ENCODE assay signal across 2 fruit fly cellular contexts in genomic region chr3L:10793889-10794478, dm6.
TF ChIP-seq lines count a peak whose summit lies in the region.

No protein-coding gene starts in this region.

TF ChIP-seq in whole organism, embryonic, 481 proteins besides CTCF, POLR2A, EP300 and RAD21 (continued from another document and continues in another):
- no peak for TF ChIP-seq hb (GFP tag; IDR thresholded peaks at IDR 0.05; lab: Robert Waterston, UW; ENCODE audit: partially characterized antibody)
- TF ChIP-seq pzg (GFP tag; optimal IDR thresholded peaks at IDR 0.05; lab: Kevin White, UChicago) = no peak
- no peak for TF ChIP-seq Bdp1 (GFP tag; optimal IDR thresholded peaks at IDR 0.05; lab: Kevin White, UChicago)
- TF ChIP-seq HmgZ (tag; optimal IDR thresholded peaks at IDR 0.05; lab: Kevin White, UChicago) = no peak
- no peak for TF ChIP-seq slp2 (GFP tag; optimal IDR thresholded peaks at IDR 0.05; lab: Kevin White, UChicago)
- TF ChIP-seq gcm (GFP tag; optimal IDR thresholded peaks at IDR 0.05; lab: Kevin White, UChicago) = no peak
- TF ChIP-seq CG4730 (GFP tag; IDR thresholded peaks at IDR 0.05; lab: Robert Waterston, UW) = 0 out of 2 replicates have a peak, but pooled peaks have one; percentile 26
- no peak for TF ChIP-seq ash1 (GFP tag; optimal IDR thresholded peaks at IDR 0.05; lab: Kevin White, UChicago)
- no peak for TF ChIP-seq ttk (GFP tag; IDR thresholded peaks at IDR 0.05; lab: Robert Waterston, UW)
- no peak for TF ChIP-seq Tbp (GFP tag; optimal IDR thresholded peaks at IDR 0.05; lab: Kevin White, UChicago)
- no peak for TF ChIP-seq en (GFP tag; optimal IDR thresholded peaks at IDR 0.05; lab: Kevin White, UChicago)
- TF ChIP-seq salm (tag; optimal IDR thresholded peaks at IDR 0.05; lab: Kevin White, UChicago) = no peak
- no peak for TF ChIP-seq CG13424 (tag; optimal IDR thresholded peaks at IDR 0.05; lab: Kevin White, UChicago)
- no peak for TF ChIP-seq E2f2 (GFP tag; IDR thresholded peaks at IDR 0.05; lab: Robert Waterston, UW)
- TF ChIP-seq CG7372 (GFP tag; IDR thresholded peaks at IDR 0.05; lab: Robert Waterston, UW) = no peak
- no peak for TF ChIP-seq CG9797 (GFP tag; optimal IDR thresholded peaks at IDR 0.05; lab: Kevin White, UChicago)
- TF ChIP-seq row (GFP tag; IDR thresholded peaks at IDR 0.05; lab: Robert Waterston, UW) = no peak
- no peak for TF ChIP-seq CG33557 (GFP tag; optimal IDR thresholded peaks at IDR 0.05; lab: Kevin White, UChicago)
- no peak for TF ChIP-seq CG12942 (GFP tag; optimal IDR thresholded peaks at IDR 0.05; lab: Kevin White, UChicago)
- no peak for TF ChIP-seq CG11723 (GFP tag; optimal IDR thresholded peaks at IDR 0.05; lab: Kevin White, UChicago)
- peak; percentile 2 for TF ChIP-seq CG2678 (tag; optimal IDR thresholded peaks at IDR 0.05; lab: Kevin White, UChicago)
- no peak for TF ChIP-seq Ravus (GFP tag; IDR thresholded peaks at IDR 0.05; lab: Robert Waterston, UW)
- no peak for TF ChIP-seq crc (GFP tag; optimal IDR thresholded peaks at IDR 0.05; lab: Kevin White, UChicago)
- TF ChIP-seq Gsc (GFP tag; IDR thresholded peaks at IDR 0.05; lab: Robert Waterston, UW) = no peak
- TF ChIP-seq ham (GFP tag; IDR thresholded peaks at IDR 0.05; lab: Robert Waterston, UW) = no peak
- TF ChIP-seq peb (GFP tag; IDR thresholded peaks at IDR 0.05; lab: Robert Waterston, UW) = no peak
- TF ChIP-seq CG14965 (GFP tag; optimal IDR thresholded peaks at IDR 0.05; lab: Kevin White, UChicago; ENCODE audit: borderline replicate concordance) = no peak
- TF ChIP-seq Max (GFP tag; optimal IDR thresholded peaks at IDR 0.05; lab: Kevin White, UChicago) = no peak
- TF ChIP-seq CG12104 (GFP tag; optimal IDR thresholded peaks at IDR 0.05; lab: Kevin White, UChicago) = no peak
- TF ChIP-seq CG11456 (GFP tag; IDR thresholded peaks at IDR 0.05; lab: Robert Waterston, UW) = no peak
- peak in 1 of 2 experiments; percentile 41 for TF ChIP-seq bsh (GFP tag; optimal IDR thresholded peaks at IDR 0.05; lab: Kevin White, UChicago)
- no peak for TF ChIP-seq Optix (GFP tag; IDR thresholded peaks at IDR 0.05; lab: Robert Waterston, UW)
- TF ChIP-seq lbe (GFP tag; optimal IDR thresholded peaks at IDR 0.05; lab: Kevin White, UChicago) = peak; percentile 4
- no peak for TF ChIP-seq disco-r (GFP tag; optimal IDR thresholded peaks at IDR 0.05; lab: Kevin White, UChicago)
- no peak for TF ChIP-seq cas (GFP tag; IDR thresholded peaks at IDR 0.05; lab: Robert Waterston, UW)
- no peak for TF ChIP-seq Poxn (GFP tag; IDR thresholded peaks at IDR 0.05; lab: Robert Waterston, UW)
- TF ChIP-seq CG10979 (tag; optimal IDR thresholded peaks at IDR 0.05; lab: Kevin White, UChicago) = peak; percentile 17
- TF ChIP-seq Hr51 (GFP tag; optimal IDR thresholded peaks at IDR 0.05; lab: Kevin White, UChicago) = peak in 1 of 2 experiments; percentile 30
- TF ChIP-seq MESR4 (GFP tag; optimal IDR thresholded peaks at IDR 0.05; lab: Kevin White, UChicago) = no peak
- TF ChIP-seq Ssrp (tag; optimal IDR thresholded peaks at IDR 0.05; lab: Kevin White, UChicago) = peak; percentile 18
- TF ChIP-seq CG10366 (GFP tag; IDR thresholded peaks at IDR 0.05; lab: Robert Waterston, UW) = no peak
- TF ChIP-seq gfzf (GFP tag; optimal IDR thresholded peaks at IDR 0.05; lab: Kevin White, UChicago) = no peak
- TF ChIP-seq CG1792 (GFP tag; optimal IDR thresholded peaks at IDR 0.05; lab: Kevin White, UChicago) = no peak
- TF ChIP-seq CG9437 (GFP tag; optimal IDR thresholded peaks at IDR 0.05; lab: Kevin White, UChicago) = no peak
- no peak for TF ChIP-seq ind (GFP tag; optimal IDR thresholded peaks at IDR 0.05; lab: Kevin White, UChicago)
- TF ChIP-seq gem (tag; optimal IDR thresholded peaks at IDR 0.05; lab: Kevin White, UChicago) = peak; percentile 53
- TF ChIP-seq cad (GFP tag; optimal IDR thresholded peaks at IDR 0.05; lab: Kevin White, UChicago) = no peak
- TF ChIP-seq CG4360 (GFP tag; IDR thresholded peaks at IDR 0.05; lab: Robert Waterston, UW) = peak; percentile 5; the same call in 1 of the 2 replicates
- no peak for TF ChIP-seq sr (GFP tag; IDR thresholded peaks at IDR 0.05; lab: Robert Waterston, UW)
- peak; percentile 16 for TF ChIP-seq fd96Cb (tag; optimal IDR thresholded peaks at IDR 0.05; lab: Kevin White, UChicago)
- TF ChIP-seq CG7839 (tag; optimal IDR thresholded peaks at IDR 0.05; lab: Kevin White, UChicago) = no peak
- no peak for TF ChIP-seq stwl (tag; optimal IDR thresholded peaks at IDR 0.05; lab: Kevin White, UChicago)
- TF ChIP-seq CG3163 (GFP tag; optimal IDR thresholded peaks at IDR 0.05; lab: Kevin White, UChicago) = no peak
- TF ChIP-seq Sox102F (GFP tag; optimal IDR thresholded peaks at IDR 0.05; lab: Kevin White, UChicago) = peak; percentile 48
- no peak for TF ChIP-seq CG4854 (GFP tag; optimal IDR thresholded peaks at IDR 0.05; lab: Kevin White, UChicago)
- peak; percentile 10 for TF ChIP-seq CG12391 (tag; optimal IDR thresholded peaks at IDR 0.05; lab: Kevin White, UChicago)
- TF ChIP-seq chinmo (GFP tag; IDR thresholded peaks at IDR 0.05; lab: Robert Waterston, UW; ENCODE audit: partially characterized antibody) = no peak
- peak; percentile 43 for TF ChIP-seq sens (GFP tag; lab: Kevin White, UChicago)
- TF ChIP-seq CG30403 (GFP tag; optimal IDR thresholded peaks at IDR 0.05; lab: Kevin White, UChicago) = peak; percentile 10
- TF ChIP-seq CG7271 (tag; optimal IDR thresholded peaks at IDR 0.05; lab: Kevin White, UChicago) = no peak
- no peak for TF ChIP-seq CG9215 (GFP tag; IDR thresholded peaks at IDR 0.05; lab: Robert Waterston, UW)
- TF ChIP-seq CG8290 (GFP tag; optimal IDR thresholded peaks at IDR 0.05; lab: Kevin White, UChicago) = no peak
- TF ChIP-seq CG8290 (tag; optimal IDR thresholded peaks at IDR 0.05; lab: Kevin White, UChicago) = no peak
- no peak for TF ChIP-seq CG34422 (GFP tag; IDR thresholded peaks at IDR 0.05; lab: Robert Waterston, UW)
- no peak for TF ChIP-seq insv (GFP tag; optimal IDR thresholded peaks at IDR 0.05; lab: Kevin White, UChicago)
- no peak for TF ChIP-seq danr (GFP tag; IDR thresholded peaks at IDR 0.05; lab: Robert Waterston, UW)
- no peak for TF ChIP-seq Sry-β (GFP tag; optimal IDR thresholded peaks at IDR 0.05; lab: Kevin White, UChicago)
- TF ChIP-seq CG17568 (GFP tag; optimal IDR thresholded peaks at IDR 0.05; lab: Kevin White, UChicago) = no peak
- TF ChIP-seq Pdp1 (GFP tag; optimal IDR thresholded peaks at IDR 0.05; lab: Kevin White, UChicago) = no peak
- TF ChIP-seq Ets65A (GFP tag; lab: Kevin White, UChicago) = peak; percentile 78

TF ChIP-seq in whole organism, prepupa, 60 proteins besides CTCF, POLR2A, EP300 and RAD21 (continued from another document):
- no peak for TF ChIP-seq CG6808 (GFP tag; optimal IDR thresholded peaks at IDR 0.05; lab: Kevin White, UChicago)
- peak; percentile 71 for TF ChIP-seq Smox (GFP tag; optimal IDR thresholded peaks at IDR 0.05; lab: Kevin White, UChicago)
- TF ChIP-seq Met (GFP tag; optimal IDR thresholded peaks at IDR 0.05; lab: Kevin White, UChicago) = peak; percentile 81
- TF ChIP-seq Hr4 (GFP tag; optimal IDR thresholded peaks at IDR 0.05; lab: Kevin White, UChicago) = peak; percentile 95
- TF ChIP-seq Hr39 (GFP tag; optimal IDR thresholded peaks at IDR 0.05; lab: Kevin White, UChicago) = peak; percentile 75
- TF ChIP-seq Sox14 (GFP tag; optimal IDR thresholded peaks at IDR 0.05; lab: Kevin White, UChicago) = peak; percentile 75
- peak; percentile 74 for TF ChIP-seq Sox102F (GFP tag; optimal IDR thresholded peaks at IDR 0.05; lab: Kevin White, UChicago)
- peak; percentile 85 for TF ChIP-seq dac (GFP tag; optimal IDR thresholded peaks at IDR 0.05; lab: Kevin White, UChicago)
- TF ChIP-seq CG32006 (GFP tag; optimal IDR thresholded peaks at IDR 0.05; lab: Kevin White, UChicago) = peak; percentile 97
- peak; percentile 72 for TF ChIP-seq CG10631 (GFP tag; optimal IDR thresholded peaks at IDR 0.05; lab: Kevin White, UChicago)
- peak; percentile 73 for TF ChIP-seq cyc (GFP tag; optimal IDR thresholded peaks at IDR 0.05; lab: Kevin White, UChicago)
- TF ChIP-seq acj6 (GFP tag; optimal IDR thresholded peaks at IDR 0.05; lab: Kevin White, UChicago) = peak; percentile 63
- TF ChIP-seq eg (GFP tag; IDR thresholded peaks at IDR 0.05; lab: Robert Waterston, UW) = peak; percentile 91
- TF ChIP-seq CG16779 (tag; optimal IDR thresholded peaks at IDR 0.05; lab: Kevin White, UChicago) = peak; percentile 25
- peak; percentile 67 for TF ChIP-seq CG11294 (GFP tag; IDR thresholded peaks at IDR 0.05; lab: Robert Waterston, UW)
- peak; percentile 81 for TF ChIP-seq Gug (GFP tag; IDR thresholded peaks at IDR 0.05; lab: Robert Waterston, UW)
- peak; percentile 75 for TF ChIP-seq esn (GFP tag; optimal IDR thresholded peaks at IDR 0.05; lab: Kevin White, UChicago)
- no peak for TF ChIP-seq fd85E (GFP tag; optimal IDR thresholded peaks at IDR 0.05; lab: Kevin White, UChicago)
- peak; percentile 94 for TF ChIP-seq CG15336 (GFP tag; IDR thresholded peaks at IDR 0.05; lab: Robert Waterston, UW)
- TF ChIP-seq CG6792 (GFP tag; optimal IDR thresholded peaks at IDR 0.05; lab: Kevin White, UChicago) = peak; percentile 53
- TF ChIP-seq vri (GFP tag; optimal IDR thresholded peaks at IDR 0.05; lab: Kevin White, UChicago) = peak; percentile 38
- peak; percentile 12 for TF ChIP-seq spab (GFP tag; optimal IDR thresholded peaks at IDR 0.05; lab: Kevin White, UChicago)
- no peak for TF ChIP-seq fkh (GFP tag; optimal IDR thresholded peaks at IDR 0.05; lab: Kevin White, UChicago)
- TF ChIP-seq CG8119 (GFP tag; IDR thresholded peaks at IDR 0.05; lab: Robert Waterston, UW) = peak; percentile 90
- peak; percentile 49 for TF ChIP-seq CG34406 (GFP tag; optimal IDR thresholded peaks at IDR 0.05; lab: Kevin White, UChicago)
- no peak for TF ChIP-seq Hr38 (GFP tag; optimal IDR thresholded peaks at IDR 0.05; lab: Kevin White, UChicago)
- peak; percentile 24 for TF ChIP-seq CG8632 (GFP tag; optimal IDR thresholded peaks at IDR 0.05; lab: Kevin White, UChicago)
- TF ChIP-seq ss (GFP tag; optimal IDR thresholded peaks at IDR 0.05; lab: Kevin White, UChicago) = no peak
- TF ChIP-seq fd59A (GFP tag; optimal IDR thresholded peaks at IDR 0.05; lab: Kevin White, UChicago) = no peak
- peak; percentile 94 for TF ChIP-seq CG4318 (GFP tag; optimal IDR thresholded peaks at IDR 0.05; lab: Kevin White, UChicago)
- TF ChIP-seq CG1621 (tag; optimal IDR thresholded peaks at IDR 0.05; lab: Kevin White, UChicago) = no peak
- peak; percentile 54 for TF ChIP-seq CG3919 (GFP tag; optimal IDR thresholded peaks at IDR 0.05; lab: Kevin White, UChicago)
- peak; percentile 25 for TF ChIP-seq Sox15 (GFP tag; optimal IDR thresholded peaks at IDR 0.05; lab: Kevin White, UChicago)
- no peak for TF ChIP-seq CG6854 (GFP tag; optimal IDR thresholded peaks at IDR 0.05; lab: Kevin White, UChicago)
- peak; percentile 19 for TF ChIP-seq Ets96B (tag; optimal IDR thresholded peaks at IDR 0.05; lab: Kevin White, UChicago)
- no peak for TF ChIP-seq CG9139 (GFP tag; optimal IDR thresholded peaks at IDR 0.05; lab: Kevin White, UChicago)
